Fruit fly (Drosophila melanogaster) whole organism, embryonic: Measurements from ENCODE around the gene CG12177.

Source experiments
- Aef1 ChIP-seq: fragments of 200-800 bp; sonication (Bioruptor generic); IDR thresholded peaks from 3 replicates; pipeline ENCODE4 v1.3.6; 2022; ENCODE audit warnings: missing biosample characterization, missing genetic modification characterization
- Blimp-1 ChIP-seq: fragments of 200-800 bp; sonication (Bioruptor generic); optimal IDR thresholded peaks from 3 replicates; lab custom pipeline; 2018; ENCODE audit warnings: missing biosample characterization, missing genetic modification characterization, mild to moderate bottlenecking, moderate library complexity, missing genetic modification reagents
- BtbVII ChIP-seq: fragments of 200-800 bp; sonication (Bioruptor generic); optimal IDR thresholded peaks from 3 replicates; lab custom pipeline; 2017; ENCODE audit warnings: missing biosample characterization, mild to moderate bottlenecking, missing genetic modification characterization
- CG10147 ChIP-seq: fragments of 200-800 bp; sonication (Bioruptor generic); optimal IDR thresholded peaks from 2 replicates; lab custom pipeline; 2019; ENCODE audit warnings: missing biosample characterization, mild to moderate bottlenecking, missing genetic modification characterization, moderate library complexity
- CG11456 ChIP-seq: fragments of 200-800 bp; sonication (Bioruptor generic); IDR thresholded peaks from 3 replicates; pipeline ENCODE4 v1.3.6; 2022; ENCODE audit warnings: missing biosample characterization, missing genetic modification characterization
- CG12299 ChIP-seq: fragments of 200-800 bp; sonication (Bioruptor generic); optimal IDR thresholded peaks from 2 replicates; lab custom pipeline; 2018; ENCODE audit warnings: missing biosample characterization, mild to moderate bottlenecking, missing genetic modification characterization
- CG12391 ChIP-seq: fragments of 200-800 bp; sonication (Bioruptor generic); optimal IDR thresholded peaks from 3 replicates; lab custom pipeline; 2018; ENCODE audit warnings: missing biosample characterization, mild to moderate bottlenecking, missing genetic modification characterization, moderate library complexity
- CG12659 ChIP-seq: fragments of 200-800 bp; sonication (Bioruptor generic); optimal IDR thresholded peaks from 3 replicates; lab custom pipeline; 2017; ENCODE audit warnings: mild to moderate bottlenecking, missing biosample characterization, missing genetic modification reagents, missing genetic modification characterization
- CG12744 ChIP-seq: fragments of 200-800 bp; sonication (Bioruptor generic); optimal IDR thresholded peaks from 2 replicates; lab custom pipeline; 2016; ENCODE audit warnings: missing biosample characterization, missing genetic modification characterization
- CG12769 ChIP-seq: fragments of 200-800 bp; sonication (Bioruptor generic); optimal IDR thresholded peaks from 2 replicates; lab custom pipeline; 2019; ENCODE audit warnings: missing biosample characterization, mild to moderate bottlenecking, missing genetic modification characterization, moderate library complexity
- CG12942 ChIP-seq: fragments of 200-800 bp; sonication (Bioruptor generic); optimal IDR thresholded peaks from 3 replicates; lab custom pipeline; 2016; ENCODE audit warnings: missing biosample characterization, missing genetic modification characterization
- CG13123 ChIP-seq: fragments of 200-800 bp; sonication (Bioruptor generic); optimal IDR thresholded peaks from 2 replicates; lab custom pipeline; 2016; ENCODE audit warnings: missing biosample characterization, missing genetic modification characterization
- CG1529 ChIP-seq: fragments of 200-800 bp; sonication (Bioruptor generic); optimal IDR thresholded peaks from 3 replicates; lab custom pipeline; 2018; ENCODE audit warnings: missing biosample characterization, missing genetic modification characterization
- CG2116 ChIP-seq: fragments of 200-800 bp; sonication (Bioruptor generic); optimal IDR thresholded peaks from 3 replicates; lab custom pipeline; 2018; ENCODE audit warnings: missing biosample characterization, mild to moderate bottlenecking, missing genetic modification characterization
- CG2129 ChIP-seq: fragments of 200-800 bp; sonication (Bioruptor generic); IDR thresholded peaks from 2 replicates; pipeline ENCODE4 v1.3.6; 2022; ENCODE audit warnings: missing biosample characterization, missing genetic modification characterization; ENCODE audit not compliant: partially characterized antibody
- CG32767 ChIP-seq: fragments of 200-800 bp; sonication (Bioruptor generic); IDR thresholded peaks from 2 replicates; pipeline ENCODE4 v1.3.6; 2022; ENCODE audit warnings: missing biosample characterization, missing genetic modification characterization
- CG3726 ChIP-seq: fragments of 200-800 bp; sonication (Bioruptor generic); IDR thresholded peaks from 3 replicates; pipeline ENCODE4, ENCODE4 v1.3.6; 2022; ENCODE audit warnings: missing biosample characterization, missing genetic modification characterization
- CG43689 ChIP-seq: fragments of 200-800 bp; sonication (Bioruptor generic); IDR thresholded peaks from 2 replicates; pipeline ENCODE4 v1.3.6; 2022; ENCODE audit warnings: missing biosample characterization, missing genetic modification characterization
- CG4404 ChIP-seq: fragments of 200-800 bp; sonication (Bioruptor generic); IDR thresholded peaks from 2 replicates; pipeline ENCODE4 v1.3.6; 2022; ENCODE audit warnings: missing biosample characterization, missing genetic modification characterization
- CG4707 ChIP-seq: fragments of 200-800 bp; sonication (Bioruptor generic); optimal IDR thresholded peaks from 2 replicates; lab custom pipeline; 2018; ENCODE audit warnings: missing biosample characterization, mild to moderate bottlenecking, missing genetic modification characterization, moderate library complexity
- CG6175 ChIP-seq: fragments of 200-800 bp; sonication (Bioruptor generic); IDR thresholded peaks from 3 replicates; pipeline ENCODE4 v1.3.6; 2022; ENCODE audit warnings: missing biosample characterization, missing genetic modification characterization
- CG6765 ChIP-seq: fragments of 200-800 bp; sonication (Bioruptor generic); optimal IDR thresholded peaks from 3 replicates; lab custom pipeline; 2017; ENCODE audit warnings: missing biosample characterization, mild to moderate bottlenecking, missing genetic modification characterization
- CG7372 ChIP-seq: fragments of 200-800 bp; sonication (Bioruptor generic); IDR thresholded peaks from 2 replicates; pipeline ENCODE4 v1.3.6; 2022; ENCODE audit warnings: missing biosample characterization, missing genetic modification characterization
- CG9727 ChIP-seq: fragments of 200-800 bp; sonication (Bioruptor generic); optimal IDR thresholded peaks from 3 replicates; lab custom pipeline; 2017; ENCODE audit warnings: missing biosample characterization, mild to moderate bottlenecking, missing genetic modification characterization
- D19A ChIP-seq: fragments of 200-800 bp; optimal IDR thresholded peaks from 3 replicates; lab custom pipeline; 2019; ENCODE audit warnings: missing biosample characterization, mild to moderate bottlenecking, missing genetic modification characterization, moderate library complexity
- Dek ChIP-seq: fragments of 200-800 bp; sonication (Bioruptor generic); optimal IDR thresholded peaks from 3 replicates; lab custom pipeline; 2019; ENCODE audit warnings: missing biosample characterization, mild to moderate bottlenecking, missing genetic modification characterization, moderate library complexity
- H2.0 ChIP-seq: fragments of 200-800 bp; sonication (Bioruptor generic); IDR thresholded peaks from 2 replicates; pipeline ENCODE4 v1.3.6; 2022; ENCODE audit warnings: missing biosample characterization, missing genetic modification characterization
- NC2α ChIP-seq: fragments of 200-800 bp; sonication (Bioruptor generic); optimal IDR thresholded peaks from 2 replicates; lab custom pipeline; 2016; ENCODE audit warnings: missing biosample characterization, missing genetic modification characterization
- Rfx ChIP-seq: fragments of 200-800 bp; sonication (Bioruptor generic); IDR thresholded peaks from 2 replicates; pipeline ENCODE4 v1.3.6; 2022; ENCODE audit warnings: missing biosample characterization, missing genetic modification characterization
- Sin3A ChIP-seq: fragments of >200 bp; optimal IDR thresholded peaks from 2 replicates; lab custom pipeline; 2018
- ac ChIP-seq: fragments of 200-800 bp; sonication (Bioruptor generic); optimal IDR thresholded peaks from 3 replicates; lab custom pipeline; 2017; ENCODE audit warnings: missing biosample characterization, mild to moderate bottlenecking, missing genetic modification characterization
- amos ChIP-seq: fragments of 200-800 bp; sonication (Bioruptor generic); IDR thresholded peaks from 2 replicates; pipeline ENCODE4 v1.3.6; 2022; ENCODE audit warnings: missing biosample characterization, missing genetic modification characterization; ENCODE audit not compliant: partially characterized antibody
- ap ChIP-seq: fragments of 200-800 bp; sonication (Bioruptor generic); IDR thresholded peaks from 2 replicates; pipeline ENCODE4 v1.3.6; 2022; ENCODE audit warnings: missing biosample characterization, missing genetic modification characterization
- bcd ChIP-seq: fragments of 200-800 bp; sonication (Bioruptor generic); optimal IDR thresholded peaks from 2 replicates; lab custom pipeline; 2017; ENCODE audit warnings: missing biosample characterization, mild to moderate bottlenecking, missing genetic modification characterization
- bowl ChIP-seq: fragments of 200-800 bp; sonication (Bioruptor generic); IDR thresholded peaks from 2 replicates; pipeline ENCODE4 v1.3.6; 2022; ENCODE audit warnings: missing biosample characterization, missing genetic modification characterization
- cwo ChIP-seq: fragments of 200-800 bp; sonication (Bioruptor generic); optimal IDR thresholded peaks from 3 replicates; lab custom pipeline; 2017; ENCODE audit warnings: missing biosample characterization, missing genetic modification characterization, mild to moderate bottlenecking, moderate library complexity, missing genetic modification reagents
- dysf ChIP-seq: fragments of 200-800 bp; sonication (Bioruptor generic); IDR thresholded peaks from 3 replicates; pipeline ENCODE4 v1.3.6; 2022; ENCODE audit warnings: missing biosample characterization, missing genetic modification characterization
- en ChIP-seq: fragments of 200-800 bp; sonication (Bioruptor generic); optimal IDR thresholded peaks from 2 replicates; lab custom pipeline; 2016; ENCODE audit warnings: missing biosample characterization, missing genetic modification characterization
- esg ChIP-seq: fragments of 200-800 bp; sonication (Bioruptor generic); conservative IDR thresholded peaks from 2 replicates; pipeline ENCODE4 v1.3.6; 2022; ENCODE audit warnings: missing biosample characterization, missing genetic modification characterization
- her ChIP-seq: fragments of 200-800 bp; sonication (Bioruptor generic); optimal IDR thresholded peaks from 2 replicates; lab custom pipeline; 2016; ENCODE audit warnings: missing biosample characterization, missing genetic modification characterization
- ind ChIP-seq: fragments of 200-800 bp; sonication (Bioruptor generic); optimal IDR thresholded peaks from 3 replicates; lab custom pipeline; 2016; ENCODE audit warnings: missing biosample characterization, missing genetic modification characterization
- insv ChIP-seq, 2 experiments: fragments of 200-800 bp; sonication (Bioruptor generic); optimal IDR thresholded peaks; 3 replicates each; lab custom pipeline; 2016 to 2018; ENCODE audit warnings: missing biosample characterization in 2 of 2, missing genetic modification characterization in 2 of 2
- kah ChIP-seq: fragments of 200-800 bp; sonication (Bioruptor generic); optimal IDR thresholded peaks from 2 replicates; lab custom pipeline; 2018; ENCODE audit warnings: missing biosample characterization, mild to moderate bottlenecking, missing genetic modification characterization
- mirr ChIP-seq: fragments of 200-800 bp; sonication (Bioruptor generic); optimal IDR thresholded peaks from 3 replicates; lab custom pipeline; 2018; ENCODE audit warnings: missing biosample characterization, mild to moderate bottlenecking, missing genetic modification characterization
- repo ChIP-seq: fragments of 200-800 bp; sonication (Bioruptor generic); optimal IDR thresholded peaks from 2 replicates; lab custom pipeline; 2016; ENCODE audit warnings: missing biosample characterization, missing genetic modification characterization
- ro ChIP-seq: fragments of 200-800 bp; sonication (Bioruptor generic); IDR thresholded peaks from 2 replicates; pipeline ENCODE4 v1.3.6; 2022; ENCODE audit warnings: missing biosample characterization, missing genetic modification characterization
- run ChIP-seq: fragments of 200-800 bp; sonication (Bioruptor generic); optimal IDR thresholded peaks from 3 replicates; lab custom pipeline; 2018; ENCODE audit warnings: missing biosample characterization, mild to moderate bottlenecking, missing genetic modification characterization
- wor ChIP-seq: fragments of 200-800 bp; sonication (Bioruptor generic); IDR thresholded peaks from 2 replicates; pipeline ENCODE4 v1.3.6; 2022; ENCODE audit warnings: missing biosample characterization, missing genetic modification characterization
- zen ChIP-seq: fragments of 200-800 bp; sonication (Bioruptor generic); optimal IDR thresholded peaks from 3 replicates; lab custom pipeline; 2018; ENCODE audit warnings: missing biosample characterization, mild to moderate bottlenecking, missing genetic modification characterization, moderate library complexity
- zfh1 ChIP-seq: fragments of 200-800 bp; sonication (Bioruptor generic); IDR thresholded peaks from 3 replicates; pipeline ENCODE4 v1.3.6; 2022; ENCODE audit warnings: missing biosample characterization, missing genetic modification characterization

Gene CG12177

dm6 chrX:13641115-13641890 is 39.0 kb downstream of the CG12177 start (continued):
- peak in 1 of 2 experiments; percentile 47 for TF ChIP-seq insv (GFP tag; optimal IDR thresholded peaks at IDR 0.05; lab: Kevin White, UChicago)
- TF ChIP-seq CG12659 (GFP tag; lab: Kevin White, UChicago) = peak; percentile 96
- peak; percentile 69 for TF ChIP-seq CG2116 (GFP tag; lab: Kevin White, UChicago)
- peak; percentile 92 for TF ChIP-seq bcd (GFP tag; lab: Kevin White, UChicago)
- peak; percentile 83 for TF ChIP-seq wor (GFP tag; lab: Robert Waterston, UW)
- peak; percentile 88 for TF ChIP-seq CG7372 (GFP tag; lab: Robert Waterston, UW)
- TF ChIP-seq CG12744 (GFP tag; lab: Kevin White, UChicago) = peak; percentile 93
- peak; percentile 51 for TF ChIP-seq CG4707 (GFP tag; lab: Kevin White, UChicago)
- TF ChIP-seq NC2α (GFP tag; lab: Kevin White, UChicago) = peak; percentile 72
- TF ChIP-seq CG6765 (GFP tag; lab: Kevin White, UChicago) = peak; percentile 87
- TF ChIP-seq CG13123 (GFP tag; lab: Kevin White, UChicago) = peak; percentile 87
- TF ChIP-seq ap (GFP tag; lab: Robert Waterston, UW) = peak; percentile 90
- peak; percentile 94 for TF ChIP-seq repo (GFP tag; lab: Kevin White, UChicago)
- TF ChIP-seq CG43689 (GFP tag; lab: Robert Waterston, UW) = peak; percentile 78
- peak; percentile 92 for TF ChIP-seq H2.0 (GFP tag; lab: Robert Waterston, UW)
- TF ChIP-seq CG2129 (GFP tag; lab: Robert Waterston, UW) = no peak
- TF ChIP-seq zfh1 (GFP tag; lab: Robert Waterston, UW) = peak; percentile 92
- peak; percentile 60 for TF ChIP-seq mirr
- peak; percentile 90; the same call in 1 of the 2 replicates for TF ChIP-seq CG32767
- TF ChIP-seq en (GFP tag; lab: Kevin White, UChicago) = peak; percentile 95
- TF ChIP-seq CG12299 (tag; lab: Kevin White, UChicago) = peak; percentile 79
- TF ChIP-seq dysf (GFP tag; lab: Robert Waterston, UW) = peak; percentile 95
- TF ChIP-seq CG4404 (GFP tag; lab: Robert Waterston, UW) = peak; percentile 82
- peak; percentile 94 for TF ChIP-seq Dek (tag; lab: Kevin White, UChicago)
- peak; percentile 39 for TF ChIP-seq kah (GFP tag; lab: Kevin White, UChicago)
- TF ChIP-seq run (tag; lab: Kevin White, UChicago) = peak; percentile 77
- TF ChIP-seq CG12769 = peak; percentile 93
- TF ChIP-seq CG12391 (tag; lab: Kevin White, UChicago) = peak; percentile 92
- TF ChIP-seq Blimp-1 (GFP tag; lab: Kevin White, UChicago) = peak; percentile 87
- TF ChIP-seq amos = no peak
- TF ChIP-seq CG10147 = peak; percentile 83
- peak; percentile 93 for TF ChIP-seq CG12942
- TF ChIP-seq CG6175 = peak; percentile 91
- peak; percentile 47 for TF ChIP-seq ac (GFP tag; lab: Kevin White, UChicago)
- TF ChIP-seq BtbVII (GFP tag; lab: Kevin White, UChicago) = peak; percentile 88
- peak; percentile 91 for TF ChIP-seq Aef1 (GFP tag; lab: Robert Waterston, UW)
- peak; percentile 91 for TF ChIP-seq CG9727 (GFP tag; lab: Kevin White, UChicago)
- peak; percentile 84 for TF ChIP-seq CG3726 (GFP tag; lab: Robert Waterston, UW)
- TF ChIP-seq CG1529 (GFP tag; lab: Kevin White, UChicago) = peak; percentile 83
- TF ChIP-seq zen = peak; percentile 84
- TF ChIP-seq Rfx (GFP tag; lab: Robert Waterston, UW) = peak; percentile 96
- TF ChIP-seq Sin3A (lab: Kevin White, UChicago) = no peak
- peak; percentile 94 for TF ChIP-seq ind
- TF ChIP-seq esg (GFP tag; lab: Robert Waterston, UW) = peak; percentile 89
- peak; percentile 74 for TF ChIP-seq bowl (GFP tag; lab: Robert Waterston, UW)
- peak; percentile 86 for TF ChIP-seq cwo (GFP tag; lab: Kevin White, UChicago)
- TF ChIP-seq D19A (tag; lab: Kevin White, UChicago) = peak; percentile 88
- peak; percentile 95 for TF ChIP-seq CG11456 (GFP tag; lab: Robert Waterston, UW)
- TF ChIP-seq ro (GFP tag; lab: Robert Waterston, UW) = 0 out of 2 replicates have a peak, but pooled peaks have one; percentile 43
- peak; percentile 95 for TF ChIP-seq her (GFP tag; lab: Kevin White, UChicago)
